Worm (Caenorhabditis elegans): ENCODE data around the gene mrpl-35.

mrpl-35 gene

ce11 chrIII:3484995-3485394 lies 25.0 kb upstream of the mrpl-35 start:
- TF ChIP-seq mdt-29 (GFP tag; IDR thresholded peaks at IDR 0.05), result no peak
- TF ChIP-seq aha-1 (tag), result peak; percentile 70
- 0 out of 2 replicates have a peak, but pooled peaks have one; percentile 28 for TF ChIP-seq ceh-44 (GFP tag; IDR thresholded peaks at IDR 0.05)

- no peak for TF ChIP-seq Y105C5A.15 (GFP tag; IDR thresholded peaks at IDR 0.05)
- TF ChIP-seq nhr-28 (tag; optimal IDR thresholded peaks at IDR 0.05), result peak; percentile 71
- no peak for TF ChIP-seq T20F7.1 (GFP tag; optimal IDR thresholded peaks at IDR 0.05)
- no peak for TF ChIP-seq lin-1 (GFP tag; IDR thresholded peaks at IDR 0.05)
- TF ChIP-seq ceh-32 (tag; optimal IDR thresholded peaks at IDR 0.05; ENCODE audit: poor library complexity), result no peak
- TF ChIP-seq tra-1 (GFP tag; IDR thresholded peaks at IDR 0.05), result 0 out of 2 replicates have a peak, but pooled peaks have one; percentile 31
- TF ChIP-seq ztf-11 (tag; optimal IDR thresholded peaks at IDR 0.05), result no peak
- no peak for TF ChIP-seq ctbp-1 (GFP tag; IDR thresholded peaks at IDR 0.05)
- TF ChIP-seq ceh-44 (GFP tag; IDR thresholded peaks at IDR 0.05), result no peak
- TF ChIP-seq F44E2.7 (GFP tag; IDR thresholded peaks at IDR 0.05), result no peak
- no peak for TF ChIP-seq ceh-62 (tag; optimal IDR thresholded peaks at IDR 0.05)
- TF ChIP-seq F10B5.3 (tag; optimal IDR thresholded peaks at IDR 0.05), result no peak
- no peak for TF ChIP-seq ceh-20 (GFP tag; IDR thresholded peaks at IDR 0.05)
- TF ChIP-seq lin-13 (GFP tag; optimal IDR thresholded peaks at IDR 0.05), result no peak
- no peak for TF ChIP-seq gei-8 (GFP tag; optimal IDR thresholded peaks at IDR 0.05)
- no peak for TF ChIP-seq zip-2 (tag; optimal IDR thresholded peaks at IDR 0.05)
- TF ChIP-seq mdt-29 (GFP tag; IDR thresholded peaks at IDR 0.05), result no peak
- no peak for TF ChIP-seq daf-12 (tag; optimal IDR thresholded peaks at IDR 0.05)
- no peak for TF ChIP-seq fkh-10 (GFP tag; optimal IDR thresholded peaks at IDR 0.05)
- peak; percentile 1 for TF ChIP-seq nhr-48 (tag; optimal IDR thresholded peaks at IDR 0.05)
- no peak for TF ChIP-seq ZK546.5 (tag; optimal IDR thresholded peaks at IDR 0.05)
- TF ChIP-seq nhr-111 (GFP tag; optimal IDR thresholded peaks at IDR 0.05), result no peak
- TF ChIP-seq zag-1 (tag; optimal IDR thresholded peaks at IDR 0.05), result no peak
- TF ChIP-seq php-3 (GFP tag; IDR thresholded peaks at IDR 0.05), result no peak
- no peak for TF ChIP-seq attf-4 (tag; optimal IDR thresholded peaks at IDR 0.05)
- no peak for TF ChIP-seq nhr-41 (GFP tag; IDR thresholded peaks at IDR 0.05)
- TF ChIP-seq unc-130 (GFP tag; optimal IDR thresholded peaks at IDR 0.05), result no peak
- no peak for TF ChIP-seq zfp-2 (tag; optimal IDR thresholded peaks at IDR 0.05)
- TF ChIP-seq dmd-6 (GFP tag; IDR thresholded peaks at IDR 0.05), result 0 out of 2 replicates have a peak, but pooled peaks have one; percentile 9
- no peak for TF ChIP-seq unc-39 (tag; optimal IDR thresholded peaks at IDR 0.05)
- no peak for TF ChIP-seq ceh-82 (tag; optimal IDR thresholded peaks at IDR 0.05)
- TF ChIP-seq F49E8.2 (tag; optimal IDR thresholded peaks at IDR 0.05; ENCODE audit: borderline replicate concordance), result no peak
- no peak for TF ChIP-seq R02D3.7 (tag; optimal IDR thresholded peaks at IDR 0.05)
- TF ChIP-seq aly-2 (tag; optimal IDR thresholded peaks at IDR 0.05), result no peak
- TF ChIP-seq sdz-12 (GFP tag; optimal IDR thresholded peaks at IDR 0.05), result no peak
- peak; percentile 21 for TF ChIP-seq dve-1 (tag; optimal IDR thresholded peaks at IDR 0.05; ENCODE audit: insufficient read depth)
- no peak for TF ChIP-seq F26F4.8 (GFP tag; conservative IDR thresholded peaks at IDR 0.05)
- peak in 1 of 2 experiments; percentile 12 for TF ChIP-seq lsy-2 (tag; optimal IDR thresholded peaks at IDR 0.05)
These were observed 24.0 kb upstream of the mrpl-35 start for ce11 chrIII:3486055-3486454.

ce11 chrIII:3487133-3487532 lies 22.9 kb upstream of the mrpl-35 start:
- TF ChIP-seq nhr-28 (tag; optimal IDR thresholded peaks at IDR 0.05) (no peak), ceh-82 (tag; optimal IDR thresholded peaks at IDR 0.05) (no peak), mes-2 (tag; optimal IDR thresholded peaks at IDR 0.05; ENCODE audit: poor library complexity, severe bottlenecking) (no peak), F10B5.3 (tag; optimal IDR thresholded peaks at IDR 0.05) (no peak), jun-1 (tag; optimal IDR thresholded peaks at IDR 0.05) (no peak), hlh-30 (tag; optimal IDR thresholded peaks at IDR 0.05; ENCODE audit: insufficient read depth) (no peak), pqm-1 (tag; optimal IDR thresholded peaks at IDR 0.05) (no peak), lin-39 (tag; optimal IDR thresholded peaks at IDR 0.05) (no peak), saeg-2 (GFP tag; IDR thresholded peaks at IDR 0.05) (no peak), egl-27 (tag; optimal IDR thresholded peaks at IDR 0.05) (no peak), dmd-8 (GFP tag; IDR thresholded peaks at IDR 0.05) (no peak), arid-1 (GFP tag; conservative IDR thresholded peaks at IDR 0.05) (no peak), aly-2 (tag; optimal IDR thresholded peaks at IDR 0.05) (no peak), lim-7 (GFP tag; IDR thresholded peaks at IDR 0.05) (no peak), daf-8 (GFP tag; IDR thresholded peaks at IDR 0.05) (no peak), nhr-76 (tag; optimal IDR thresholded peaks at IDR 0.05) (no peak)
